Fruit fly (Drosophila melanogaster) whole organism, prepupa: Measurements from ENCODE around the gene Cnep1r2.

Experiments used
- Blimp-1 ChIP-seq: fragments of 200-800 bp; sonication (Bioruptor generic); optimal IDR thresholded peaks from 3 replicates; lab custom pipeline; 2017; ENCODE audit warnings: missing biosample characterization, missing genetic modification characterization, mild to moderate bottlenecking, moderate library complexity, missing genetic modification reagents
- CG10631 ChIP-seq: fragments of 200-800 bp; sonication (Bioruptor generic); optimal IDR thresholded peaks from 2 replicates; lab custom pipeline; 2016; ENCODE audit warnings: missing biosample characterization, missing genetic modification characterization
- CG10669 ChIP-seq: fragments of 200-800 bp; sonication (Bioruptor generic); optimal IDR thresholded peaks from 3 replicates; lab custom pipeline; 2018; ENCODE audit warnings: missing biosample characterization, mild to moderate bottlenecking, missing genetic modification characterization, moderate library complexity
- CG11294 ChIP-seq: fragments of 200-800 bp; sonication (Bioruptor generic); IDR thresholded peaks from 2 replicates; pipeline ENCODE4 v1.3.6; 2022; ENCODE audit warnings: missing biosample characterization, missing genetic modification characterization
- CG11762 ChIP-seq: fragments of 200-800 bp; sonication (Bioruptor generic); optimal IDR thresholded peaks from 3 replicates; lab custom pipeline; 2016; ENCODE audit warnings: missing biosample characterization, missing genetic modification characterization; ENCODE audit not compliant: insufficient read depth
- CG11902 ChIP-seq: fragments of 200-800 bp; sonication (Bioruptor generic); optimal IDR thresholded peaks from 3 replicates; lab custom pipeline; 2016; ENCODE audit warnings: missing biosample characterization, missing genetic modification characterization
- CG15336 ChIP-seq: fragments of 200-800 bp; sonication (Bioruptor generic); IDR thresholded peaks from 2 replicates; pipeline ENCODE4 v1.3.6; 2022; ENCODE audit warnings: missing biosample characterization, missing genetic modification characterization
- CG16779 ChIP-seq: fragments of 200-800 bp; sonication (Bioruptor generic); optimal IDR thresholded peaks from 3 replicates; lab custom pipeline; 2017; ENCODE audit warnings: missing biosample characterization, mild to moderate bottlenecking, missing genetic modification characterization
- CG31627 ChIP-seq: fragments of 200-800 bp; sonication (Bioruptor generic); optimal IDR thresholded peaks from 3 replicates; lab custom pipeline; 2016; ENCODE audit warnings: missing biosample characterization, missing genetic modification characterization
- CG32006 ChIP-seq: fragments of 200-800 bp; sonication (Bioruptor generic); optimal IDR thresholded peaks from 3 replicates; lab custom pipeline; 2017; ENCODE audit warnings: missing biosample characterization, mild to moderate bottlenecking, missing genetic modification characterization
- CG3919 ChIP-seq: fragments of 200-800 bp; sonication (Bioruptor generic); optimal IDR thresholded peaks from 3 replicates; lab custom pipeline; 2016; ENCODE audit warnings: missing biosample characterization, missing genetic modification characterization
- CG4318 ChIP-seq: fragments of 200-800 bp; sonication (Bioruptor generic); optimal IDR thresholded peaks from 3 replicates; lab custom pipeline; 2017; ENCODE audit warnings: missing biosample characterization, mild to moderate bottlenecking, missing genetic modification characterization
- CG6163 ChIP-seq: fragments of 200-800 bp; sonication (Bioruptor generic); IDR thresholded peaks from 3 replicates; pipeline ENCODE4 v1.3.6; 2022; ENCODE audit warnings: missing biosample characterization, missing genetic modification characterization
- CG6276 ChIP-seq: fragments of 200-800 bp; sonication (Bioruptor generic); optimal IDR thresholded peaks from 2 replicates; lab custom pipeline; 2017; ENCODE audit warnings: missing biosample characterization, mild to moderate bottlenecking, missing genetic modification characterization
- CG6854 ChIP-seq: fragments of 200-800 bp; sonication (Bioruptor generic); optimal IDR thresholded peaks from 2 replicates; lab custom pipeline; 2017; ENCODE audit warnings: missing biosample characterization, mild to moderate bottlenecking, missing genetic modification characterization
- CG8319 ChIP-seq: fragments of 200-800 bp; sonication (Bioruptor generic); optimal IDR thresholded peaks from 3 replicates; lab custom pipeline; 2016; ENCODE audit warnings: missing biosample characterization, missing genetic modification characterization
- CG8632 ChIP-seq: fragments of 200-800 bp; sonication (Bioruptor generic); optimal IDR thresholded peaks from 3 replicates; lab custom pipeline; 2016; ENCODE audit warnings: missing biosample characterization, missing genetic modification characterization
- CG9139 ChIP-seq: fragments of 200-800 bp; sonication (Bioruptor generic); optimal IDR thresholded peaks from 3 replicates; lab custom pipeline; 2017; ENCODE audit warnings: missing biosample characterization, mild to moderate bottlenecking, missing genetic modification characterization
- Eip75B ChIP-seq: fragments of 200-800 bp; sonication (Bioruptor generic); optimal IDR thresholded peaks from 3 replicates; lab custom pipeline; 2016; ENCODE audit warnings: missing biosample characterization, missing genetic modification characterization
- Eip78C ChIP-seq: fragments of 200-800 bp; sonication (Bioruptor generic); peaks from one replicate; lab custom pipeline; 2016; ENCODE audit warnings: missing biosample characterization, missing genetic modification characterization
- Ets96B ChIP-seq: fragments of 200-800 bp; optimal IDR thresholded peaks from 2 replicates; lab custom pipeline; 2019; ENCODE audit warnings: missing biosample characterization, mild to moderate bottlenecking, missing genetic modification characterization, moderate library complexity
- Hr39 ChIP-seq: fragments of 200-800 bp; sonication (Bioruptor generic); optimal IDR thresholded peaks from 2 replicates; lab custom pipeline; 2016; ENCODE audit warnings: missing biosample characterization, missing genetic modification characterization
- Met ChIP-seq: fragments of 200-800 bp; sonication (Bioruptor generic); optimal IDR thresholded peaks from 3 replicates; lab custom pipeline; 2016; ENCODE audit warnings: missing biosample characterization, missing genetic modification characterization
- OdsH ChIP-seq: fragments of 200-800 bp; sonication (Bioruptor generic); optimal IDR thresholded peaks from 3 replicates; lab custom pipeline; 2016; ENCODE audit warnings: missing biosample characterization, missing genetic modification characterization
- Smox ChIP-seq: fragments of 200-800 bp; sonication (Bioruptor generic); optimal IDR thresholded peaks from 3 replicates; lab custom pipeline; 2016; ENCODE audit warnings: missing biosample characterization, missing genetic modification characterization
- Sox102F ChIP-seq: fragments of 200-800 bp; sonication (Bioruptor generic); optimal IDR thresholded peaks from 2 replicates; lab custom pipeline; 2016; ENCODE audit warnings: missing biosample characterization, mild to moderate bottlenecking, missing genetic modification characterization
- Sox15 ChIP-seq: fragments of 200-800 bp; sonication (Bioruptor generic); optimal IDR thresholded peaks from 3 replicates; lab custom pipeline; 2016; ENCODE audit warnings: missing biosample characterization, missing genetic modification characterization
- acj6 ChIP-seq: fragments of 200-800 bp; sonication (Bioruptor generic); optimal IDR thresholded peaks from 3 replicates; lab custom pipeline; 2016; ENCODE audit warnings: missing biosample characterization, missing genetic modification characterization
- cyc ChIP-seq: fragments of 200-800 bp; sonication (Bioruptor generic); optimal IDR thresholded peaks from 3 replicates; lab custom pipeline; 2016; ENCODE audit warnings: missing biosample characterization, missing genetic modification characterization
- dac ChIP-seq: fragments of 200-800 bp; sonication (Bioruptor generic); optimal IDR thresholded peaks from 2 replicates; lab custom pipeline; 2017; ENCODE audit warnings: missing biosample characterization, mild to moderate bottlenecking, missing genetic modification characterization
- dsx ChIP-seq: fragments of 200-800 bp; optimal IDR thresholded peaks from 3 replicates; lab custom pipeline; 2019; ENCODE audit warnings: missing biosample characterization, mild to moderate bottlenecking, missing genetic modification characterization, moderate library complexity; ENCODE audit not compliant: poor library complexity, severe bottlenecking
- eg ChIP-seq: fragments of 200-800 bp; sonication (Bioruptor generic); IDR thresholded peaks from 3 replicates; pipeline ENCODE4 v1.3.6; 2022; ENCODE audit warnings: missing biosample characterization, missing genetic modification characterization
- fd85E ChIP-seq: fragments of 200-800 bp; sonication (Bioruptor generic); optimal IDR thresholded peaks from 3 replicates; lab custom pipeline; 2016; ENCODE audit warnings: missing biosample characterization, missing genetic modification characterization
- fkh ChIP-seq: fragments of 200-800 bp; sonication (Bioruptor generic); optimal IDR thresholded peaks from 3 replicates; lab custom pipeline; 2017; ENCODE audit warnings: missing biosample characterization, mild to moderate bottlenecking, missing genetic modification characterization, moderate library complexity
- lz ChIP-seq: fragments of 200-800 bp; sonication (Bioruptor generic); optimal IDR thresholded peaks from 3 replicates; lab custom pipeline; 2016; ENCODE audit warnings: missing biosample characterization, missing genetic modification characterization
- pdm3 ChIP-seq: fragments of 200-800 bp; sonication (Bioruptor generic); optimal IDR thresholded peaks from 3 replicates; lab custom pipeline; 2016; ENCODE audit warnings: missing biosample characterization, missing genetic modification characterization
- salr ChIP-seq, 2 experiments: fragments of 200-800 bp; sonication (Bioruptor generic); optimal IDR thresholded peaks; 3 replicates each; lab custom pipeline; 2016 to 2018; ENCODE audit warnings: missing biosample characterization in 2 of 2, missing genetic modification characterization in 2 of 2, mild to moderate bottlenecking in 1 of 2
- spab ChIP-seq: fragments of 200-800 bp; sonication (Bioruptor generic); optimal IDR thresholded peaks from 2 replicates; lab custom pipeline; 2017; ENCODE audit warnings: missing biosample characterization, mild to moderate bottlenecking, missing genetic modification characterization, missing genetic modification reagents
- ss ChIP-seq, 2 experiments: fragments of 200-800 bp; sonication (Bioruptor generic); optimal IDR thresholded peaks; 2 replicates in 1 of 2; 3 replicates in 1 of 2; lab custom pipeline; 2017 to 2018; ENCODE audit warnings: mild to moderate bottlenecking in 2 of 2, missing biosample characterization in 2 of 2, missing genetic modification characterization in 2 of 2, moderate library complexity in 1 of 2
- svp ChIP-seq: fragments of 200-800 bp; sonication (Bioruptor generic); peaks from one replicate; lab custom pipeline; 2016; ENCODE audit warnings: missing biosample characterization, missing genetic modification characterization
- topi ChIP-seq: fragments of 200-800 bp; sonication (Bioruptor generic); optimal IDR thresholded peaks from 3 replicates; lab custom pipeline; 2016; ENCODE audit warnings: missing biosample characterization, missing genetic modification characterization

Cnep1r2 gene

DNA sequence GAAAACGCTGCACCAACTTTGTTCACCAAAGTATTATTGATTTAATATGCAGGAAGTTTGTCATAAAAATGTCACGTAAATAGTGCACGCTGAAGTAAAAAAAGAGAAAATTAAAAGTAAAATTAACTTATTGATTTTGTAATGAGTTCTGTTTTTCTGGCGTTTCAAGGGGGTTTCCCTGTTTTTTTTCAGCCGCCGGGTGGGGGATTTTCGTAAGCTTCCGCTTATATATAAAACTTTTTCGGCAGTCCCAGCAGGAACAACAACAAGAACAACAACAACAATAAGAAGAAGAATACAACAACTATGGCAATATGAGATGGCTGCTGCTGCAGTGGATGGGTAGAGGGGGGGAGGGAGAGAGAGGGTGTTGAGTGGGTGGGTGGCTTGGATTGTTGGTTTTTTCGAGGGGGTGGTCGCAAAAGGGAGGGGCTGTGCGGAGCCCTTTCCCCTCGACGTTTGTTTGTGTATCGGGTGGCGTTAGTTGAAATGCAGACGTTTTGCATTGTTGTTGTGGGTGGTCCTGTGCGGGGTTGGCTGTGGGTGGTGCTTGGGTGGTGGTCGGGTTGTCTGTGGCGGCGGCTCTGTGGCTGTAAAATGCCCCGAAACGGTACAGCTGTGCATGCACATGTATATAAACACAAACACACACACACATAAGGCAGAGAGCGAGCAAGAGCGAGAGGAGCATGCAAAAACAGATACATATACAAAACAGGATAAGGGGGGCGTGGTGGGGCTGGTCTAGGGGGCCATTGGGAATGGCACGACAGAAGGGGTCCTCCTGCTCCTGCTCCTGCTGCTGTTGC lies 31.9 kb downstream of the Cnep1r2 start:
- TF ChIP-seq pdm3 (GFP tag; lab: Kevin White, UChicago) (no peak), OdsH (GFP tag; lab: Kevin White, UChicago) (no peak), CG11294 (GFP tag; lab: Robert Waterston, UW) (no peak), Smox (GFP tag; lab: Kevin White, UChicago) (no peak), cyc (GFP tag; lab: Kevin White, UChicago) (no peak), fd85E (GFP tag; lab: Kevin White, UChicago) (no peak), CG16779 (no peak), Blimp-1 (GFP tag; lab: Kevin White, UChicago) (no peak), CG11902 (GFP tag; lab: Kevin White, UChicago) (no peak), eg (GFP tag; lab: Robert Waterston, UW) (no peak), salr (GFP tag; optimal IDR thresholded peaks at IDR 0.05; lab: Kevin White, UChicago) (no peak), CG4318 (GFP tag; lab: Kevin White, UChicago) (no peak)
- TF ChIP-seq, all 60 proteins: peak for 0

DNA sequence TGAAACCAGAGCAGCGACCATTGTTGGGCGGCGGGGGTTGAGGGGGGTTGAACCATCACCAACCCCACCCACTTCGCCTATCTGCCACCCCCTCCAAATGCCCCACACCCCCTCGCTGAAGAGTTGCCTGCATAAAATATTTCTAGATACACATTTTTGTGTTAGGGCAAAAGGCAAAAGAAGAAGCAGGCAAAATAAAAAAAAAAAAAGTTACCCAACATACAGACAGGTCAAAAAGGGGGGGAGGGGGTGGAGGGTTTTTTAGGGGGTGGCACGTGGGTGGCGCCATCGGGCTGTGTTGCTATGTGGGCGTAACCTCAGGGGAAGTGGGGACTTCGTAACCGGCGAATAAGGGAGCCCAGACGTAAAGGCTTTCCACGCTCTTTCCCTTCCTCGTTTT lies 34.6 kb downstream of the Cnep1r2 start:
- 0 out of 3 replicates have a peak, but pooled peaks have one; percentile 15 for TF ChIP-seq eg (GFP tag; lab: Robert Waterston, UW)
- TF ChIP-seq ss (GFP tag; optimal IDR thresholded peaks at IDR 0.05; lab: Kevin White, UChicago): no peak
- TF ChIP-seq, all 60 proteins: peak for 1

DNA sequence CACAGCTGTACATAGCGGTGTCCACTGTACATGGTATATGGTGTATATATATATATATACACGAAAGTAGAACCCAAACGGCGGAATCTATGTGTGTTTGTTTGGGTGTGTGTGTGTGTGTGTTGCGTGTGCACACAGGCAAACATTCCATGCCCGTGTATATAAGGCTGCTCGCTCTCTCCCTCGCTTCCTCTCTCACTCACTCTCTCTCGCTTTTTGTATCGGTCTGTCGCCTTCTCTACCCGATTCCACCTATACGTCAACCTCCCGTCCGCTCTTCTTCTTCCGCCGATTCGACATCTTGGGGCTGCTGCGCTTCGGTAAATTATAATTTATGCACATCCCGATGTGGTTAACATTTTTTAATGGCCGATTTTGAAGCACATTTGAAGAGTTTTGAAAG lies 36.2 kb downstream of the Cnep1r2 start:
- no peak for TF ChIP-seq CG15336 (GFP tag; lab: Robert Waterston, UW)
- TF ChIP-seq CG3919 (GFP tag; lab: Kevin White, UChicago): no peak
- peak; percentile 64 for TF ChIP-seq svp
- TF ChIP-seq spab: no peak
- no peak for TF ChIP-seq CG31627 (GFP tag; lab: Kevin White, UChicago)
- TF ChIP-seq fkh (GFP tag; lab: Kevin White, UChicago): peak; percentile 20
- no peak for TF ChIP-seq CG11294 (GFP tag; lab: Robert Waterston, UW)
- TF ChIP-seq eg (GFP tag; lab: Robert Waterston, UW): no peak
- peak; percentile 33 to 39 for TF ChIP-seq ss (GFP tag; optimal IDR thresholded peaks at IDR 0.05; lab: Kevin White, UChicago)
- peak; percentile 5 for TF ChIP-seq Met (GFP tag; lab: Kevin White, UChicago)
- no peak for TF ChIP-seq Sox15 (GFP tag; lab: Kevin White, UChicago)
- TF ChIP-seq CG8632 (GFP tag; lab: Kevin White, UChicago): no peak
- TF ChIP-seq Blimp-1 (GFP tag; lab: Kevin White, UChicago): no peak
- TF ChIP-seq CG10669: no peak
- no peak for TF ChIP-seq Ets96B (tag; lab: Kevin White, UChicago)
- TF ChIP-seq dac (GFP tag; lab: Kevin White, UChicago): no peak
- no peak for TF ChIP-seq cyc (GFP tag; lab: Kevin White, UChicago)
- TF ChIP-seq CG10631 (GFP tag; lab: Kevin White, UChicago): no peak
- TF ChIP-seq CG9139: no peak
- TF ChIP-seq CG6163: peak; percentile 40; the same call in 1 of the 3 replicates
- TF ChIP-seq CG6854: peak; percentile 21
- no peak for TF ChIP-seq CG11762 (GFP tag; lab: Kevin White, UChicago)
- TF ChIP-seq CG8319 (GFP tag; lab: Kevin White, UChicago): no peak
- no peak for TF ChIP-seq fd85E (GFP tag; lab: Kevin White, UChicago)
- peak; percentile 3 for TF ChIP-seq dsx
- no peak for TF ChIP-seq Eip78C (GFP tag; lab: Kevin White, UChicago)
- TF ChIP-seq CG6276: no peak
- TF ChIP-seq CG32006 (GFP tag; lab: Kevin White, UChicago): no peak
- no peak for TF ChIP-seq Eip75B
- no peak for TF ChIP-seq Smox (GFP tag; lab: Kevin White, UChicago)
- TF ChIP-seq topi (GFP tag; lab: Kevin White, UChicago): no peak
- no peak for TF ChIP-seq salr (GFP tag; optimal IDR thresholded peaks at IDR 0.05; lab: Kevin White, UChicago)
- no peak for TF ChIP-seq acj6
- no peak for TF ChIP-seq CG4318 (GFP tag; lab: Kevin White, UChicago)
- no peak for TF ChIP-seq pdm3 (GFP tag; lab: Kevin White, UChicago)
- TF ChIP-seq Sox102F (GFP tag; lab: Kevin White, UChicago): no peak
- TF ChIP-seq Hr39 (GFP tag; lab: Kevin White, UChicago): no peak
- no peak for TF ChIP-seq lz (GFP tag; lab: Kevin White, UChicago)
- TF ChIP-seq, all 60 proteins: peak for 7
